Worm (Caenorhabditis elegans) whole organism, L1 larva: ENCODE measurements around the gene hrde-2.
"Not testable (repeated sequence)": the region's sequence is repeated elsewhere in the genome, so short reads cannot be mapped to it uniquely, and the experiment has no call there.

Source experiments
- C16A3.4 ChIP-seq: fragments of 150-350 bp; optimal IDR thresholded peaks from 2 replicates; lab custom pipeline; 2014; ENCODE audit warnings: missing biosample characterization, missing genetic modification characterization
- C34B4.2 ChIP-seq: sonication (generic microtip); optimal IDR thresholded peaks from 2 replicates; lab custom pipeline; 2017; ENCODE audit warnings: mild to moderate bottlenecking, missing genetic modification characterization, missing compliant biosample characterization
- F16B12.6 ChIP-seq: fragments of 150-350 bp; optimal IDR thresholded peaks from 2 replicates; lab custom pipeline; 2014; ENCODE audit warnings: missing biosample characterization, missing genetic modification characterization
- Y116A8C.19 ChIP-seq: sonication (generic microtip); optimal IDR thresholded peaks from 2 replicates; lab custom pipeline; 2016; ENCODE audit warnings: missing compliant biosample characterization, missing genetic modification characterization, borderline replicate concordance
- aly-2 ChIP-seq: fragments of 150-350 bp; optimal IDR thresholded peaks from 2 replicates; lab custom pipeline; 2014; ENCODE audit warnings: missing biosample characterization, missing genetic modification characterization
- blmp-1 ChIP-seq: fragments of 150-350 bp; optimal IDR thresholded peaks from 2 replicates; lab custom pipeline; 2014; ENCODE audit warnings: missing biosample characterization, missing genetic modification characterization
- ceh-8 ChIP-seq: fragments of 200-800 bp; sonication (Bioruptor generic); optimal IDR thresholded peaks from 2 replicates; lab custom pipeline; 2018; ENCODE audit warnings: mild to moderate bottlenecking, missing genetic modification characterization, moderate library complexity, missing compliant biosample characterization
- dpl-1 ChIP-seq, 3 experiments: fragments of 150-350 bp in 2 of 3; sonication (generic microtip) in 1 of 3; optimal IDR thresholded peaks; 2 replicates each; lab custom pipeline; 2014 to 2017; ENCODE audit warnings: missing biosample characterization in 3 of 3, missing genetic modification characterization in 3 of 3, missing genetic modification reagents in 3 of 3
- dsc-1 ChIP-seq: sonication (generic microtip); optimal IDR thresholded peaks from 2 replicates; lab custom pipeline; 2016; ENCODE audit warnings: mild to moderate bottlenecking, missing genetic modification characterization, missing compliant biosample characterization
- efl-1 ChIP-seq, 4 experiments: fragments of 150-350 bp; optimal IDR thresholded peaks in 3 of 4; peaks in 1 of 4; 1 replicate in 1 of 4; 2 replicates in 3 of 4; lab custom pipeline; 2014; ENCODE audit warnings: missing biosample characterization in 2 of 4, missing genetic modification characterization in 2 of 4, missing genetic modification reagents in 2 of 4
- egl-13 ChIP-seq: sonication (generic microtip); optimal IDR thresholded peaks from 2 replicates; lab custom pipeline; 2016; ENCODE audit warnings: missing genotype, missing genetic modification reagents, missing genetic modification characterization, missing compliant biosample characterization
- elt-3 ChIP-seq, 6 experiments: fragments of 150-350 bp in 1 of 6; sonication (generic microtip); optimal IDR thresholded peaks; 2 replicates each; lab custom pipeline; 2017 to 2018; ENCODE audit warnings: missing biosample characterization in 6 of 6, missing genetic modification characterization in 6 of 6, inconsistent platforms in 1 of 6
- ets-5 ChIP-seq: fragments of 200-800 bp; sonication (Bioruptor generic); IDR thresholded peaks from 2 replicates; pipeline ENCODE4 v1.3.6; 2022; ENCODE audit warnings: missing genetic modification characterization, missing compliant biosample characterization
- grh-1 ChIP-seq: fragments of 200-800 bp; sonication (Bioruptor generic); IDR thresholded peaks from 2 replicates; pipeline ENCODE4 v1.3.6; 2022; ENCODE audit warnings: missing genetic modification reagents, missing genetic modification characterization, missing compliant biosample characterization
- hpl-2 ChIP-seq: fragments of 150-350 bp; optimal IDR thresholded peaks from 2 replicates; lab custom pipeline; 2014; ENCODE audit warnings: missing biosample characterization, missing genetic modification reagents, missing genetic modification characterization
- irx-1 ChIP-seq: sonication (generic microtip); optimal IDR thresholded peaks from 2 replicates; lab custom pipeline; 2016; ENCODE audit warnings: missing genetic modification characterization, missing compliant biosample characterization
- isw-1 ChIP-seq: fragments of 200-800 bp; sonication (Bioruptor generic); IDR thresholded peaks from 2 replicates; pipeline ENCODE4 v1.3.6; 2022; ENCODE audit warnings: missing genetic modification characterization, missing compliant biosample characterization
- lin-14 ChIP-seq: fragments of 200-800 bp; sonication (Bioruptor generic); optimal IDR thresholded peaks from 2 replicates; lab custom pipeline; 2018; ENCODE audit warnings: mild to moderate bottlenecking, missing genetic modification characterization, moderate library complexity, missing compliant biosample characterization
- lin-35 ChIP-seq, 2 experiments: fragments of 150-350 bp; optimal IDR thresholded peaks; 2 replicates each; lab custom pipeline; 2014; ENCODE audit warnings: missing biosample characterization in 2 of 2, missing genetic modification characterization in 2 of 2, missing genetic modification reagents in 2 of 2
- mab-9 ChIP-seq: fragments of 200-800 bp; sonication (Bioruptor generic); IDR thresholded peaks from 2 replicates; pipeline ENCODE4 v1.3.6; 2022; ENCODE audit warnings: missing genetic modification reagents, missing genetic modification characterization, missing compliant biosample characterization
- nhr-11 ChIP-seq: fragments of 150-350 bp; optimal IDR thresholded peaks from 2 replicates; lab custom pipeline; 2014; ENCODE audit warnings: missing biosample characterization, missing genetic modification characterization
- nhr-19 ChIP-seq: fragments of 200-800 bp; sonication (Bioruptor generic); conservative IDR thresholded peaks from 2 replicates; pipeline ENCODE4 v1.3.6; 2022; ENCODE audit warnings: missing genetic modification characterization, missing compliant biosample characterization
- nhr-20 ChIP-seq: sonication (generic microtip); optimal IDR thresholded peaks from 2 replicates; lab custom pipeline; 2016; ENCODE audit warnings: mild to moderate bottlenecking, missing genetic modification characterization, missing compliant biosample characterization
- nhr-47 ChIP-seq: sonication (generic microtip); optimal IDR thresholded peaks from 2 replicates; lab custom pipeline; 2016; ENCODE audit warnings: mild to moderate bottlenecking, missing genetic modification characterization, moderate library complexity, missing compliant biosample characterization
- nhr-71 ChIP-seq: sonication (generic microtip); optimal IDR thresholded peaks from 2 replicates; lab custom pipeline; 2016; ENCODE audit warnings: mild to moderate bottlenecking, missing genetic modification characterization, moderate library complexity, missing compliant biosample characterization
- nhr-84 ChIP-seq: sonication (generic microtip); optimal IDR thresholded peaks from 2 replicates; lab custom pipeline; 2017; ENCODE audit warnings: missing biosample characterization, missing genetic modification characterization
- nhr-85 ChIP-seq: sonication (generic microtip); peaks from one replicate; lab custom pipeline; 2016; ENCODE audit warnings: missing genetic modification characterization, inconsistent platforms, missing compliant biosample characterization
- nhr-90 ChIP-seq: sonication (generic microtip); optimal IDR thresholded peaks from 2 replicates; lab custom pipeline; 2016; ENCODE audit warnings: mild to moderate bottlenecking, missing genetic modification characterization, missing compliant biosample characterization; ENCODE audit not compliant: poor library complexity
- rnt-1 ChIP-seq: sonication (generic microtip); optimal IDR thresholded peaks from 2 replicates; lab custom pipeline; 2016; ENCODE audit warnings: mild to moderate bottlenecking, missing genetic modification characterization, moderate library complexity, missing compliant biosample characterization
- snpc-4 ChIP-seq: fragments of 150-350 bp; optimal IDR thresholded peaks from 2 replicates; lab custom pipeline; 2014; ENCODE audit warnings: missing biosample characterization, missing genetic modification characterization
- swsn-7 ChIP-seq: sonication (generic microtip); optimal IDR thresholded peaks from 2 replicates; lab custom pipeline; 2016; ENCODE audit warnings: missing genetic modification characterization, missing compliant biosample characterization
- unc-30 ChIP-seq: sonication (generic microtip); optimal IDR thresholded peaks from 2 replicates; lab custom pipeline; 2017; ENCODE audit warnings: missing biosample characterization, missing genetic modification characterization
- xbp-1 ChIP-seq: sonication (generic microtip); optimal IDR thresholded peaks from 2 replicates; lab custom pipeline; 2016; ENCODE audit warnings: missing genetic modification characterization, missing compliant biosample characterization

Gene hrde-2

ce11 chrV:15020229-15020628, 15.3 kb downstream of the hrde-2 start, which contains the start of gene F14H8.2:
Gene F14H8.2 (minus strand): TSS chrV:15020329.
- no peak for TF ChIP-seq C16A3.4
- peak; percentile 1 for TF ChIP-seq ceh-8 (GFP tag; lab: Kevin White, UChicago)
- TF ChIP-seq efl-1 (optimal IDR thresholded peaks at IDR 0.05; lab: Kevin White, UChicago): no peak
- peak in 1 of 2 experiments; percentile 59 for TF ChIP-seq efl-1 (GFP tag; optimal IDR thresholded peaks at IDR 0.05 in 1 of 2; lab: Kevin White, UChicago)

- TF ChIP-seq C34B4.2 (tag; lab: Kevin White, UChicago) (no peak), blmp-1 (no peak), irx-1 (no peak), nhr-84 (tag; lab: Kevin White, UChicago) (no peak)
Observed at ce11 chrV:15020732-15021131, 15.8 kb downstream of the hrde-2 start, which contains the start of gene F14H8.5. Gene F14H8.5 (plus strand): TSS chrV:15021032.

- no peak for TF ChIP-seq grh-1
- TF ChIP-seq ceh-8 (GFP tag; lab: Kevin White, UChicago): peak; percentile 58
Observed at ce11 chrV:15023544-15023943, 18.6 kb downstream of the hrde-2 start, which contains the start of gene F14H8.4. Gene F14H8.4 (plus strand): TSS chrV:15023844.

ce11 chrV:15028896-15029519, 24.1 kb downstream of the hrde-2 start, which contains the start of gene F14H8.8:
Gene F14H8.8 (plus strand): TSS chrV:15029469.
- TF ChIP-seq snpc-4: peak; percentile 97
- TF ChIP-seq nhr-71: no peak
- TF ChIP-seq nhr-84 (tag; lab: Kevin White, UChicago): no peak
- no peak for TF ChIP-seq ets-5 (GFP tag; lab: Robert Waterston, UW)
- TF ChIP-seq Y116A8C.19 (tag; lab: Kevin White, UChicago): no peak
- TF ChIP-seq mab-9: no peak
- TF ChIP-seq nhr-85 (tag; lab: Kevin White, UChicago): peak; percentile 78
- peak; percentile 43 for TF ChIP-seq swsn-7 (tag; lab: Kevin White, UChicago)
- peak in 1 of 2 experiments; percentile 7 for TF ChIP-seq lin-35 (GFP tag; optimal IDR thresholded peaks at IDR 0.05; lab: Kevin White, UChicago)
- TF ChIP-seq isw-1 (GFP tag; lab: Robert Waterston, UW): no peak
- TF ChIP-seq grh-1: peak; percentile 49; the same call in 1 of the 2 replicates
- TF ChIP-seq F16B12.6: no peak
- TF ChIP-seq nhr-19 (GFP tag; lab: Robert Waterston, UW): peak; percentile 69
- peak in 1 of 2 experiments; percentile 22 for TF ChIP-seq efl-1 (optimal IDR thresholded peaks at IDR 0.05; lab: Kevin White, UChicago)
- TF ChIP-seq efl-1 (GFP tag; optimal IDR thresholded peaks at IDR 0.05 in 1 of 2; lab: Kevin White, UChicago): no peak
- TF ChIP-seq nhr-20: peak; percentile 35
- no peak for TF ChIP-seq elt-3 (tag; optimal IDR thresholded peaks at IDR 0.05; lab: Kevin White, UChicago)
- no peak for TF ChIP-seq egl-13
- TF ChIP-seq xbp-1 (tag; lab: Kevin White, UChicago): no peak
- peak; percentile 22 for TF ChIP-seq rnt-1 (tag; lab: Kevin White, UChicago)
- TF ChIP-seq dpl-1 (GFP tag; optimal IDR thresholded peaks at IDR 0.05; lab: Kevin White, UChicago): peak in 1 of 3 experiments; percentile 12
- TF ChIP-seq nhr-90 (tag; lab: Kevin White, UChicago): peak; percentile 77
- no peak for TF ChIP-seq unc-30 (tag; lab: Kevin White, UChicago)
- TF ChIP-seq nhr-11 (tag; lab: Kevin White, UChicago): no peak
- peak; percentile 55 for TF ChIP-seq nhr-47 (tag; lab: Kevin White, UChicago)
- no peak for TF ChIP-seq aly-2 (tag; lab: Kevin White, UChicago)
- no peak for TF ChIP-seq lin-14 (GFP tag; lab: Kevin White, UChicago)
- TF ChIP-seq hpl-2 (GFP tag; lab: Kevin White, UChicago): no peak

- TF ChIP-seq ets-5 (GFP tag; lab: Robert Waterston, UW); blmp-1; dsc-1: not testable (repeated sequence)
Observed at ce11 chrV:15031373-15031772, 26.5 kb downstream of the hrde-2 start, which contains the start of gene cng-1. Gene cng-1 (minus strand): TSS chrV:15031473.
